Worm (Caenorhabditis elegans) whole organism, early embryonic: ENCODE data around the gene asp-16.

Source experiments
- aly-1 ChIP-seq: sonication (generic microtip); optimal IDR thresholded peaks from 2 replicates; lab custom pipeline; 2016; ENCODE audit warnings: missing genetic modification characterization, missing compliant biosample characterization
- ama-1 ChIP-seq: fragments of 150-350 bp; optimal IDR thresholded peaks from 2 replicates; lab custom pipeline; 2014
- ceh-36 ChIP-seq: sonication (generic microtip); optimal IDR thresholded peaks from 2 replicates; lab custom pipeline; 2016; ENCODE audit warnings: missing genetic modification characterization, inconsistent platforms, missing compliant biosample characterization
- flt-1 ChIP-seq: fragments of 200-800 bp; sonication (Bioruptor generic); IDR thresholded peaks from 2 replicates; pipeline ENCODE4 v1.3.6; 2022; ENCODE audit warnings: missing genetic modification characterization, missing compliant biosample characterization
- hnd-1 ChIP-seq: sonication (generic microtip); optimal IDR thresholded peaks from 2 replicates; lab custom pipeline; 2016; ENCODE audit warnings: missing genetic modification characterization, missing compliant biosample characterization
- scrt-1 ChIP-seq: fragments of 200-800 bp; sonication (Bioruptor generic); IDR thresholded peaks from 2 replicates; pipeline ENCODE4 v1.3.6; 2022; ENCODE audit warnings: missing genetic modification characterization, missing compliant biosample characterization
- sea-1 ChIP-seq: fragments of 200-800 bp; sonication (Bioruptor generic); conservative IDR thresholded peaks from 2 replicates; pipeline ENCODE4 v1.3.6; 2022; ENCODE audit warnings: missing genetic modification characterization, missing compliant biosample characterization
- tbx-37 ChIP-seq: fragments of 200-800 bp; sonication (Bioruptor generic); conservative IDR thresholded peaks from 2 replicates; pipeline ENCODE4 v1.3.6; 2022; ENCODE audit warnings: missing genetic modification reagents, missing genetic modification characterization, missing compliant biosample characterization

ce11 chrV:19044753-19045152 is 2.3 kb upstream of the asp-16 start, which contains the start of gene asp-15:
- TF ChIP-seq flt-1 (GFP tag; lab: Robert Waterston, UW) = no peak
- no peak for TF ChIP-seq ama-1
- no peak for TF ChIP-seq aly-1
- TF ChIP-seq hnd-1 (tag; lab: Kevin White, UChicago) = no peak
- TF ChIP-seq scrt-1 (GFP tag; lab: Robert Waterston, UW) = no peak
- no peak for TF ChIP-seq tbx-37 (GFP tag; lab: Robert Waterston, UW)
- TF ChIP-seq ceh-36 = no peak
- TF ChIP-seq sea-1 (GFP tag; lab: Robert Waterston, UW) = no peak
